Fruit fly (Drosophila melanogaster): Measurements from ENCODE around the gene CG34367.

CG34367 gene

DNA sequence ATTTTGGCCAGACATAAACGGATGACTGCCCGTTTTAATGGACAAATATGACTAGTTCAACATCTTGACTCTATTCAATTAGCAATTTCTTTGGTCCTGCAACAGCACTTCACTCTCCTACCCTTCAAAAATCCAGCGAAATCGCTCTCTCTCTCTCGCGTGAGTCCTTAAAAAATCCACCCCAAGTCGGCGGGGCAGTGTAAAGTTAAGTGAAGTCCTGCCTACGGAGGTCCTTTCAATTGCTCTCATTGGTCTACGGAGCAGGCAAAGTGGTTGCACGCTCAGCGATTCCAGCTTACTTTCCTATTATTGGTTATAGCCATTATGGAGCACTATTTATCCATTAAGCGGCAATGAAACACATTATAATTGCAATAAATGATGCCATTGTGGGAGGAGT, at the start of gene CG34367:
CG34367 (minus strand) TSS at position 35 of the 400 bp plus-strand sequence.
- TF ChIP-seq CG8478 (optimal IDR thresholded peaks at IDR 0.05) (no peak), psq (optimal IDR thresholded peaks at IDR 0.05) (no peak), pan (optimal IDR thresholded peaks at IDR 0.05) (no peak), Dll (optimal IDR thresholded peaks at IDR 0.05) (no peak), EcR (GFP tag; optimal IDR thresholded peaks at IDR 0.05) (no peak), usp (GFP tag; optimal IDR thresholded peaks at IDR 0.05) (no peak)

DNA sequence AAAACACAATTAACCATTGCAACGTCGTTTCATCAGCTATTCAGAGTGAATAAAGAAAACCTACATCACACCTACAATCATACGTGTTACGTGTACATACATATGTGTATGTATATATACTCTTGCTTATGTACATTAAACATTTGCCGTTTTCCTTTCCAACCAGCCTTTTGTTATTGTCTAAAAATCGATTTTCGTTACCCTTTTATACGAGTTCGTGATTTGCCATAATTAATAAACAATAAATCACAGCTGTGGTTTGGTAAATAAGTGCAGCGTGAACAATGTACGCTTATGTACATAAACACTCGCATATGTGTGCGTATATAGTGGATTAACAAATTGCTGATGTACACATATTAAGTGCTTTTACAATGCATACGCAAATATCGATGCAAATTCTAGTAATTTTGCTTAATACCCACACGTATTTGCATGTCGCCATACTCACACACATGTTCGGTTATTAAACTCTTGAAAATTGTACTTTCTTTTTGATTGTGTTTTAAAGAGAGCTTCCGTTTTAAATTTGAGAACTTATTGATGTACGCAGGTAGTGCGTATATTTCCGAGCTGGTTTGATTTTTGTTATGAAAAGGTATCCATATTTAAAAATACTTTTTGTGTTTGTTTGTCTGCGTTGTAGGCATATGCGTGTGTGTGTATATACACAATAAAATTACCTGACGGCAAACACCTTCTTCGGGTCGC, 43.3 kb upstream of the CG34367 start:
- TF ChIP-seq usp (GFP tag; optimal IDR thresholded peaks at IDR 0.05) (no peak), CG8478 (optimal IDR thresholded peaks at IDR 0.05) (no peak), pan (optimal IDR thresholded peaks at IDR 0.05) (no peak), psq (optimal IDR thresholded peaks at IDR 0.05) (no peak), Dll (optimal IDR thresholded peaks at IDR 0.05) (no peak), EcR (GFP tag; optimal IDR thresholded peaks at IDR 0.05) (no peak)

DNA sequence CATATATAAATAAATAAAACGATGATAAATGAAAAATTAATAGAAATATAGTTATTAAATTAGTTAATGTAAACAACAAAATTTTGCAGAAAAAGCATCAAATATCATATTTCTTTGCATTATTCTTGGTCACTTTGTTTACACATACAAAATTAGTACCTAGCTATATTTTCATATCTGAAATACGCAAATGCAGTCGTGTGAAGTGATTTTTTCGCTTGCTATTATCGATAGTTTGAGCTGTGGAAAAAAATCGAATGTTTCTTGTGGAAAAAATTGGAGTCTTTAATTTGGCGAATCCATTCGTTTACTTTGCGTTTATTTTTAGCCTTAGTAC, 42.8 kb upstream of the CG34367 start, which contains the start of gene Cnot4:
Cnot4 (plus strand) TSS at position 229 of the 337 bp plus-strand sequence.
- TF ChIP-seq Dll (optimal IDR thresholded peaks at IDR 0.05), result no peak
- TF ChIP-seq pan (optimal IDR thresholded peaks at IDR 0.05), result no peak
- no peak for TF ChIP-seq EcR (GFP tag; optimal IDR thresholded peaks at IDR 0.05)
- no peak for TF ChIP-seq CG8478 (optimal IDR thresholded peaks at IDR 0.05)

DNA sequence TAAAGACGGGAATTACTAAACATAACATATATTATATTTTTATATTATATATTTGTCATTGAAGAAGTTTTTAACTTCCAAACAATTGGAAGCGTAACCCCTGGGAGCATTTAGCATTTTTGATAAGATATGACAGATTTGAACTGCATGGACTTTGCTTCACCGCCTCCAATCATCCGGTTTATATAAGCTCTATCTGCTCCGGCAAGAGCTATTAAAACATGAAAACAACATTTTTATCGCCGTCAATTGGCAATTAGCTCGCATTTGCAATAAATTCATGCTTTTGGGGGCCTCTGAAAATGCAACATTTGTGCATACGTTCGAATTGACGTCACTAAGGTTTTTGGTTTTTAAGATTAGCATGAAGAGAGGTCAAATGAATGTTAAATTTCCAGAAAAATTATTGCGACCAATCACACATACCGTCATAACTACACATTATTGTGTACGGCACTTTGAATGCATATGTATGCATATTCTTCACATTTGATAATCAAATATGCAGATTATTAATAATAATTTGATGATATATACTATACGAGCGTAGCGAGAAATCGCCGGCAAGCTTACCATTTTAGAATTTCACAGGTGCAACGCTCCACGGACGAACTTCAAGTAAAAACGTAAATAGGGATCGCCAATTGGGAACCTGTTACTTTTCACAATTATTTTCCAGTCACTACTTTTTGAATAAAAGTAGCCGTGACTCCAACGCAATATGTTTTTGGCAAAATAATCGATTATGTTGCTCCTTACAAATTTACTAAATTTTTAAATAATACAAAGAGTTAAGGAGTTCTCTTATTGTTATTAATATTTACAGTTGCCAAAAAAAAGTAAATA, 42.2 kb upstream of the CG34367 start, which contains the start of gene Mdh1:
Mdh1 (minus strand) TSS at position 691 of the 846 bp plus-strand sequence.
- TF ChIP-seq pan (optimal IDR thresholded peaks at IDR 0.05) (no peak), CG8478 (optimal IDR thresholded peaks at IDR 0.05) (no peak), Dll (optimal IDR thresholded peaks at IDR 0.05) (no peak), usp (GFP tag; optimal IDR thresholded peaks at IDR 0.05) (no peak), psq (optimal IDR thresholded peaks at IDR 0.05) (no peak), EcR (GFP tag; optimal IDR thresholded peaks at IDR 0.05) (no peak)

DNA sequence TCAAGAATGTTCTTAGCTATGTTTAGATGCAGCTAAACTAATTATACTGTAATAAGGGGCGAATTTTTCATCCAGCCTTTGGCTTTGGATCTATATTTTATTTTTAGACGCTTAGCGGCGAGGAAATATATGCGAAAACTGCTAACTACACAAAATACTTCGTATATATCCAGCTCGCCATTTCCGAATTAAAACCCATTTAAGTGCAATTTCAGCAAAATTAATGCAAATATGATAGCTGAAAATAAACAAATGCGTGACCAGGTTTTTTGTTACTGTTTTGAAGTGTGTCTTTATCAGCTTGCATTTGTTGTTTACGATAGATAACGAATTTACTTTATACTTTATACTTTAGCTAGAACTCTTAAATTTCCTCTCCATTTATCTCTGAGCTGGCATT, 41.3 kb upstream of the CG34367 start:
- TF ChIP-seq EcR (GFP tag; optimal IDR thresholded peaks at IDR 0.05) (no peak), CG8478 (optimal IDR thresholded peaks at IDR 0.05) (no peak), psq (optimal IDR thresholded peaks at IDR 0.05) (no peak), Dll (optimal IDR thresholded peaks at IDR 0.05) (no peak), usp (GFP tag; optimal IDR thresholded peaks at IDR 0.05) (no peak), pan (optimal IDR thresholded peaks at IDR 0.05) (no peak)

DNA sequence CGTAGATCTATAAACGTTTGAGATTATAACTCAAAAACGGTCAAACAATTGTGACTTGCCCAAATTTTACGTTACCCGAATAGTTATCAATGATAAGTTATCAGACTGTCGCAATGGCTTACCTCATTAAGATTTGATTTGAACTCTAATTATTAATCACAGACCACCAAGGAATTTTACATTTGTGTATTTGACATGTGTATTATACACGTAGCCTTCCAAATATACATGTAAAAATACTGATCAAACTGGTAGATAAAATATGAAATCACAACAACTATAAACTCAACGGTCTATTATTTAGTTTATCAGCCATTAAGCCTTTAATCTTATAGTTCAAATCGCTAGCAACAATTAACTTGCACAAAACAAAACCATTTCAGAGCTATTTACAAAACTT, 39.8 kb upstream of the CG34367 start:
- no peak for TF ChIP-seq usp (GFP tag; optimal IDR thresholded peaks at IDR 0.05)
- no peak for TF ChIP-seq EcR (GFP tag; optimal IDR thresholded peaks at IDR 0.05)

DNA sequence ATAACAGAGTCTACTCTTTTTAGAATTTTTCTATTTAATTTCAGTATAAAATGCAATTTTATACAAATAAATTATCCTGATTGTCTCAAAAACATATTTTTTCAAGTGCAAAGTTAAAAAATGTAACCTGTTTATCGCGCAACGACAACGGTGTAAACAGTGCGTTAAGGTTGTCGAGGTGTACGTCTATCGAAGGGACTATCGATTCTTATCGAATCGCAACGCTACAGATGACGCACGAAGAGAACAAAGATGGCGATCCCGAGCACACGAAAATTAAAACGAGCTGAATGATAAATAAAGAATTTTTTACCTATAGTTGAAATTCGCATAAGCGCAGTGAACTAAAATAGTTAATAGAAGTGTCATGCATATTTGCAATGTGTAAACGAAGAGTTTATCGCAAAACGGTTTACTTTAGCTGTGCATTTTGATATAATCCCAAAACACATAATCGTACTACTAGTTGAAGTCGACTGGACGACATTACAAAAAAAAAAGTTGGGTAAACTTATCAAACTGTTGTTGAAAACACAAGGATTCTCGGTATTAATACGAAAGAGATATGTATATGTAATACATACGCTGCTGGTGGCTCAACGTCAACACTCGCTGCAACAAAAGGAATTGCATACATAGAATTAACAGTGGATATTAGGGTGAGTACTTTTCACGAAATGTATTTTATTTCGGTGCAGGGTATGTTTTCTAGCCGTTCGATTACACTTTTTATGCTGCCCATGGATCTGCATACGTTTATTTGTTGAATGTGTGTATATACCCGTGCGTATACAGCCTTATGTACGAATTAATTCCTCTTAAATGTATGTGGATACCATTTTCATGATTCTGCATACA, 34.4 kb upstream of the CG34367 start, which contains the start of gene da:
da (plus strand) TSS at position 237 of the 858 bp plus-strand sequence.
- TF ChIP-seq pan (optimal IDR thresholded peaks at IDR 0.05) (no peak), usp (GFP tag; optimal IDR thresholded peaks at IDR 0.05) (no peak), psq (optimal IDR thresholded peaks at IDR 0.05) (no peak), Dll (optimal IDR thresholded peaks at IDR 0.05) (no peak), EcR (GFP tag; optimal IDR thresholded peaks at IDR 0.05) (no peak), CG8478 (optimal IDR thresholded peaks at IDR 0.05) (no peak)

DNA sequence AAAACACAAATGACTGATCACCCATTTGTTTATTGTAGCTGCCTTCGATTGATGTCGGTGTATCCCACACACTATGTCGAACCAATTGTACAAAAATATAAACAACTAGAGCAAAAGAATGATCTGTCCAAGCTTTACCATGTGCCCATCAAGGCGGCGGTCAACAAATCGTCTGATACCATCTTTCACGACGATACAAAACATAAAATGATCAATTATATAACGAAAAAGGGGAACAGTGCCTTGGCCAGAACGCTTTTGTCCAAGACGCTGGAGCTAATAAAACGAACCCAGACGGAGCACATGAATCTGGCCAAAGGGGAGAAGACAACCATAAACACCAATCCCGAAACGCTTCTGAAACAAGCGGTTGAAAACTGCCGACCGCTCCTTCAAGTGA, 33.1 kb upstream of the CG34367 start:
- TF ChIP-seq psq (optimal IDR thresholded peaks at IDR 0.05), result no peak
- TF ChIP-seq CG8478 (optimal IDR thresholded peaks at IDR 0.05), result no peak
- TF ChIP-seq Dll (optimal IDR thresholded peaks at IDR 0.05), result no peak
- TF ChIP-seq pan (optimal IDR thresholded peaks at IDR 0.05), result no peak
- TF ChIP-seq usp (GFP tag; optimal IDR thresholded peaks at IDR 0.05), result no peak
- no peak for TF ChIP-seq EcR (GFP tag; optimal IDR thresholded peaks at IDR 0.05)

DNA sequence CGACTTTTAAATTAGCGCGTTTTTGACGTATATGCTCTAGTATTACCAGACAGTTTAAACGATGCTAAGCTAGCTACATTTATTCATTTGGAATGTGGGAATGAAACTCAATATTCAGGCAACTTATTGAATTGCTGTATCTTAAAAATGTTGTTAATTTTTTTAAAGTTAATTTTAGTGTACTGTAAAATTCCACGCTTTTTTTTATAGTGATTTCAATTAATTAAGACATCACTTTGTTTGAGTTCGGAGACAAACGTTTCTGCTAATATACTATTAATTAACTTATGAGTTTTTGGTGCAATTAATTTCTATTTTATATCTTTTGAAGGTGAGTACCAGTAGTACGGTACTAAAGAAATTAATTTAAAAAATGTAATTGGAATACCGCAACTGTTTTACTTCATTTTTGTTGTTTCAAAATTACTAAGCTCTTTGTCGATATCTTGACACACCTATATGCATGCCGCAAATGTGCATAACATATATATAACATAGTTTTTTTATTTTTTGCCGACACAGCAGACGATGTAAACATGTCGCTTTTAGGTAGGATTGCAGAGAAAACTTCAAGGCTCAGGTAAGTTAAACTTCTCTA, 32.6 kb upstream of the CG34367 start, which contains the start of the genes Cdk1 and mRpS7:
Cdk1 (minus strand) TSS at position 55 of the 598 bp plus-strand sequence.
mRpS7 (plus strand) TSS at position 455 of the 598 bp plus-strand sequence.
- TF ChIP-seq usp (GFP tag; optimal IDR thresholded peaks at IDR 0.05) (no peak), CG8478 (optimal IDR thresholded peaks at IDR 0.05) (no peak), EcR (GFP tag; optimal IDR thresholded peaks at IDR 0.05) (no peak), pan (optimal IDR thresholded peaks at IDR 0.05) (no peak), Dll (optimal IDR thresholded peaks at IDR 0.05) (no peak), psq (optimal IDR thresholded peaks at IDR 0.05) (no peak)

DNA sequence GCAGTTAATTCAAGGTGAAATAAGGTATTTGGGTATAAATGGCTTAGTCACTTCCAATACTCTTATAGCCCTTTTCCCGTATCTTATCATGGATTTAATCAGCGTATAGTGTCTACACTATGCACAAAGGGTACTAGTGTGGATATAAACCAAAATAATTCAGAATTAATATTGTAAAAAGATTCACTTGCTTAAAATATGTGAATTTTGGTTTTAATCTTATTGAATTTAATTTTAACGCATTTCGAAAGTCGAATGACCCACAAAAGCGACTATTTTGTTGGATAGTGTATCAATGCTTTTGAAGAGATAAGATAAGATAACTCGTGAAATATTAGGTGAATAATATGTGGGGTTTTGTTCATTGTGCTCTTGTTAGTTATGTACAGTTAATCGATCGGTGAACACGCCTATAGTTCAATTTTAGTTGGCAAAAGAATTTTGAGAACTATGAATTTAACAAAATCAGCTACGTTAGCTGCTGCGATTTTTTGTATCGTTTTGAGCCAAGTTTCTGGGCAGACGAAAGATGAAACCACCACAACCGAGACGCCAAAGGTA, 28.3 kb upstream of the CG34367 start, which contains the start of gene CG5096:
CG5096 (plus strand) TSS at position 374 of the 561 bp plus-strand sequence.
- no peak for TF ChIP-seq psq (optimal IDR thresholded peaks at IDR 0.05)
- no peak for TF ChIP-seq pan (optimal IDR thresholded peaks at IDR 0.05)
- no peak for TF ChIP-seq Dll (optimal IDR thresholded peaks at IDR 0.05)
- TF ChIP-seq usp (GFP tag; optimal IDR thresholded peaks at IDR 0.05), result no peak
- no peak for TF ChIP-seq CG8478 (optimal IDR thresholded peaks at IDR 0.05)
- TF ChIP-seq EcR (GFP tag; optimal IDR thresholded peaks at IDR 0.05), result no peak

DNA sequence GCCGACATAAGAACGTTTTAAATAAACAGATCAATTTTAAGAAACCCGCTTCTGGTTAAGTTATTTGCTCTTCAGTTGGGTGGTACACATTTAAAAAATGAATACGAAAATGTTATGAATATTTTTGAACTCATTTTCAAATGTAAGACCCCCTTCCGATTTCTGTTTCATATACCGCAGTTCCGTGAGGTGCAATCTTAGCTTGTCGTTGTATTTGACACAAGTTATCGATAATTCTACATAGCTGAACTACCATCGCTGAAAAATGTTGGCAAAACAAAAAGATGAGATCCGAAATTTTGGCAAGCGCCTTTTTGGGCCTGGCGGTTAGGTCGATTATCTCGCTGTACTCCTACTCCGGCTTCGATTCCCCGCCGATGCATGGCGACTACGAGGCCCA, 26.2 kb upstream of the CG34367 start, which contains the start of gene gny:
gny (plus strand) TSS at position 239 of the 400 bp plus-strand sequence.
- TF ChIP-seq Dll (optimal IDR thresholded peaks at IDR 0.05), result no peak
